Fruit fly (Drosophila melanogaster) whole organism, wandering third instar larva: ENCODE measurements around the gene Apoltp.

Experiments
- GATAd ChIP-seq: sonication (Bioruptor generic); optimal IDR thresholded peaks from 2 replicates; lab custom pipeline; 2016; ENCODE audit warnings: missing biosample characterization, missing genetic modification characterization
- Myc ChIP-seq: fragments of >200 bp; optimal IDR thresholded peaks from 2 replicates; lab custom pipeline; 2017
- N ChIP-seq: fragments of >200 bp; optimal IDR thresholded peaks from 2 replicates; lab custom pipeline; 2018; ENCODE audit warnings: missing biosample characterization, missing external identifiers, missing genetic modification characterization
- Sp1 ChIP-seq: fragments of 200-800 bp; sonication (Bioruptor generic); optimal IDR thresholded peaks from 3 replicates; lab custom pipeline; 2019; ENCODE audit warnings: missing biosample characterization, mild to moderate bottlenecking, missing genetic modification characterization, moderate library complexity
- foxo ChIP-seq, 2 experiments: fragments of 200-800 bp; sonication (Bioruptor generic); optimal IDR thresholded peaks; 2 replicates in 1 of 2; 3 replicates in 1 of 2; lab custom pipeline; 2016 to 2017; ENCODE audit warnings: missing biosample characterization in 2 of 2, missing genetic modification characterization in 2 of 2
- pan ChIP-seq: fragments of >200 bp; optimal IDR thresholded peaks from 2 replicates; lab custom pipeline; 2017
- psq ChIP-seq: fragments of 200-800 bp; sonication (Bioruptor generic); optimal IDR thresholded peaks from 3 replicates; lab custom pipeline; 2017; ENCODE audit warnings: missing biosample characterization, mild to moderate bottlenecking, missing genetic modification characterization, moderate library complexity

- TF ChIP-seq foxo (GFP tag; optimal IDR thresholded peaks at IDR 0.05; lab: Kevin White, UChicago) (no peak), psq (GFP tag; lab: Kevin White, UChicago) (no peak), Sp1 (GFP tag; lab: Kevin White, UChicago) (no peak), pan (lab: Kevin White, UChicago) (no peak), GATAd (GFP tag; lab: Kevin White, UChicago) (no peak), Myc (lab: Kevin White, UChicago) (no peak), N (GFP tag; lab: Kevin White, UChicago) (no peak)
These were observed 31.9 kb upstream of the Apoltp start for dm6 chr2L:9602103-9602502.
